Worm (Caenorhabditis elegans): ENCODE measurements around the gene tbx-38.
A peak's percentile ranks its signal among the peaks of the same experiment; 100 is the strongest.

DNA sequence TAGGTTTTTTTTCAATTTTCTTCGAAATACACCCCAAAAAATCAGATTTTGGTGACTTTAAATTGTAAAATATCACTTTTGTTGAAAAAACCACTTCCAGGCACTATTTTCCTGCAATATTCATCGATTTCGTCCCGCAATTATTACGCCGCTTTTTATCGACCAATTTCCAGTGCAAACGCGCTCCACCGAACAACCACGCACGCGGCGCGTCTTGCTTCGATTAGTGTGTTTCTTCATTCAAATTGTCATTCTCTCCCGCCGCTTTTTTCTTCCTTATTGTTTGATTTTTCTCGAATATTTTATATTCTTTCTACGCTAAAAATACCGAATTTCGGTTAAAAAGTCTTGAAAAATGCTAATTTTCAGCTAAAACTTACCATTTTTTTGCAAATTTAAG, 39.8 kb upstream of the tbx-38 start:
- TF ChIP-seq dao-5 (tag; optimal IDR thresholded peaks at IDR 0.05) (no peak), him-1 (tag; optimal IDR thresholded peaks at IDR 0.05) (no peak), W03F9.2 (tag; optimal IDR thresholded peaks at IDR 0.05) (peak; percentile 19)

Data from whole organism, L4/young adult.